Worm (Caenorhabditis elegans) whole organism, L4 larva: ENCODE data around the gene ZC84.6.

Experiments used
- F26F4.8 ChIP-seq: fragments of 200-800 bp; sonication (Bioruptor generic); conservative IDR thresholded peaks from 2 replicates; pipeline ENCODE4 v1.3.6; 2022; ENCODE audit warnings: missing genetic modification characterization, missing compliant biosample characterization
- T26A8.4 ChIP-seq: fragments of 200-800 bp; sonication (Bioruptor generic); IDR thresholded peaks from 2 replicates; pipeline ENCODE4 v1.3.6; 2022; ENCODE audit warnings: missing genetic modification characterization, missing compliant biosample characterization
- Y48G9A.11 ChIP-seq: fragments of 200-800 bp; sonication (Bioruptor generic); IDR thresholded peaks from 2 replicates; pipeline ENCODE4 v1.3.6; 2022; ENCODE audit warnings: missing genetic modification reagents, missing genetic modification characterization, missing compliant biosample characterization
- ZK337.2 ChIP-seq: fragments of 200-800 bp; sonication (Bioruptor generic); IDR thresholded peaks from 2 replicates; pipeline ENCODE4 v1.3.6; 2022; ENCODE audit warnings: missing genetic modification reagents, missing genetic modification characterization, missing compliant biosample characterization
- aha-1 ChIP-seq: fragments of 150-350 bp; peaks from one replicate; lab custom pipeline; 2014; ENCODE audit warnings: missing biosample characterization, missing genetic modification characterization
- arid-1 ChIP-seq: fragments of 200-800 bp; sonication (Bioruptor generic); conservative IDR thresholded peaks from 2 replicates; pipeline ENCODE4 v1.3.6; 2022; ENCODE audit warnings: missing genetic modification reagents, missing genetic modification characterization, missing compliant biosample characterization
- ceh-20 ChIP-seq: fragments of 200-800 bp; sonication (Bioruptor generic); IDR thresholded peaks from 2 replicates; pipeline ENCODE4 v1.3.6; 2022; ENCODE audit warnings: missing genetic modification reagents, missing genetic modification characterization, missing compliant biosample characterization
- ceh-28 ChIP-seq: fragments of 150-350 bp; optimal IDR thresholded peaks from 2 replicates; lab custom pipeline; 2014; ENCODE audit warnings: missing biosample characterization, missing genetic modification reagents, missing genetic modification characterization
- ceh-82 ChIP-seq: sonication (generic microtip); optimal IDR thresholded peaks from 2 replicates; lab custom pipeline; 2017; ENCODE audit warnings: missing biosample characterization, missing genetic modification characterization
- ces-1 ChIP-seq: fragments of 150-350 bp; sonication (generic microtip); optimal IDR thresholded peaks from 4 replicates; lab custom pipeline; 2014; ENCODE audit warnings: missing biosample characterization, missing genetic modification reagents, missing genetic modification characterization
- daf-16 ChIP-seq, 3 experiments: sonication (generic microtip); optimal IDR thresholded peaks; 2 replicates each; lab custom pipeline; 2016 to 2017; ENCODE audit warnings: missing genetic modification characterization in 3 of 3, missing genetic modification reagents in 3 of 3, mild to moderate bottlenecking in 2 of 3, missing compliant biosample characterization in 2 of 3, missing biosample characterization in 1 of 3, moderate library complexity in 1 of 3
- daf-19 ChIP-seq: fragments of 200-800 bp; sonication (Bioruptor generic); conservative IDR thresholded peaks from 2 replicates; pipeline ENCODE4 v1.3.6; 2022; ENCODE audit warnings: missing genetic modification characterization, missing compliant biosample characterization
- daf-8 ChIP-seq: fragments of 200-800 bp; sonication (Bioruptor generic); IDR thresholded peaks from 2 replicates; pipeline ENCODE4 v1.3.6; 2022; ENCODE audit warnings: missing genetic modification characterization, missing compliant biosample characterization
- dmd-6 ChIP-seq: fragments of 200-800 bp; sonication (Bioruptor generic); IDR thresholded peaks from 2 replicates; pipeline ENCODE4 v1.3.6; 2022; ENCODE audit warnings: missing genetic modification reagents, missing genetic modification characterization, missing compliant biosample characterization
- dpl-1 ChIP-seq: fragments of 150-350 bp; optimal IDR thresholded peaks from 2 replicates; lab custom pipeline; 2014; ENCODE audit warnings: missing biosample characterization, missing genetic modification reagents, missing genetic modification characterization
- dve-1 ChIP-seq: sonication (generic microtip); optimal IDR thresholded peaks from 2 replicates; lab custom pipeline; 2017; ENCODE audit warnings: antibody characterized with exemption, mild to moderate bottlenecking, missing genetic modification characterization, missing compliant biosample characterization; ENCODE audit not compliant: insufficient read depth
- hlh-11 ChIP-seq: fragments of 200-800 bp; sonication (Bioruptor generic); optimal IDR thresholded peaks from 2 replicates; lab custom pipeline; 2018; ENCODE audit warnings: mild to moderate bottlenecking, missing genetic modification characterization, missing compliant biosample characterization
- hlh-30 ChIP-seq: sonication (generic microtip); optimal IDR thresholded peaks from 2 replicates; lab custom pipeline; 2017; ENCODE audit warnings: antibody characterized with exemption, mild to moderate bottlenecking, missing genetic modification characterization, missing compliant biosample characterization; ENCODE audit not compliant: insufficient read depth
- hmg-1.1 ChIP-seq: fragments of 200-800 bp; sonication (Bioruptor generic); IDR thresholded peaks from 2 replicates; pipeline ENCODE4 v1.3.6; 2022; ENCODE audit warnings: missing genetic modification reagents, missing genetic modification characterization, missing compliant biosample characterization
- lin-29 ChIP-seq: fragments of 200-800 bp; sonication (Bioruptor generic); IDR thresholded peaks from 2 replicates; pipeline ENCODE4 v1.3.6; 2022; ENCODE audit warnings: missing genetic modification reagents, missing genetic modification characterization, missing compliant biosample characterization
- lin-38 ChIP-seq: fragments of 200-800 bp; sonication (Bioruptor generic); IDR thresholded peaks from 2 replicates; pipeline ENCODE4 v1.3.6; 2022; ENCODE audit warnings: missing genetic modification reagents, missing genetic modification characterization, missing compliant biosample characterization
- lir-3 ChIP-seq: sonication (generic microtip); optimal IDR thresholded peaks from 2 replicates; lab custom pipeline; 2016; ENCODE audit warnings: mild to moderate bottlenecking, missing genetic modification characterization, missing compliant biosample characterization
- lsy-2 ChIP-seq, 2 experiments: fragments of 150-350 bp in 1 of 2; sonication (generic microtip) in 1 of 2; optimal IDR thresholded peaks; 2 replicates each; lab custom pipeline; 2014 to 2017; ENCODE audit warnings: missing biosample characterization in 2 of 2, missing genetic modification characterization in 2 of 2
- mdl-1 ChIP-seq, 2 experiments: fragments of 150-350 bp in 1 of 2; sonication (generic microtip) in 1 of 2; optimal IDR thresholded peaks; 2 replicates each; lab custom pipeline; 2014 to 2017; ENCODE audit warnings: missing biosample characterization in 2 of 2, missing genetic modification characterization in 2 of 2
- mep-1 ChIP-seq: fragments of 150-350 bp; sonication (generic microtip); optimal IDR thresholded peaks from 3 replicates; lab custom pipeline; 2014; ENCODE audit warnings: missing biosample characterization, missing genetic modification characterization
- mes-2 ChIP-seq: sonication (generic microtip); optimal IDR thresholded peaks from 2 replicates; lab custom pipeline; 2016; ENCODE audit warnings: missing genotype, mild to moderate bottlenecking, missing genetic modification characterization, missing compliant biosample characterization; ENCODE audit not compliant: poor library complexity, severe bottlenecking
- nhr-102 ChIP-seq: sonication (generic microtip); optimal IDR thresholded peaks from 2 replicates; lab custom pipeline; 2016; ENCODE audit warnings: mild to moderate bottlenecking, missing genetic modification characterization, moderate library complexity, missing compliant biosample characterization
- nhr-111 ChIP-seq: fragments of 200-800 bp; sonication (Bioruptor generic); optimal IDR thresholded peaks from 2 replicates; lab custom pipeline; 2018; ENCODE audit warnings: mild to moderate bottlenecking, missing genetic modification characterization, missing compliant biosample characterization
- nhr-25 ChIP-seq: sonication (generic microtip); optimal IDR thresholded peaks from 2 replicates; lab custom pipeline; 2017; ENCODE audit warnings: missing genetic modification characterization, mild to moderate bottlenecking, missing compliant biosample characterization, antibody characterized with exemption, moderate library complexity, borderline replicate concordance; ENCODE audit not compliant: insufficient read depth
- nhr-28 ChIP-seq: fragments of 150-350 bp; optimal IDR thresholded peaks from 2 replicates; lab custom pipeline; 2014; ENCODE audit warnings: missing biosample characterization, missing genetic modification characterization
- nhr-6 ChIP-seq: fragments of 150-350 bp; optimal IDR thresholded peaks from 2 replicates; lab custom pipeline; 2014; ENCODE audit warnings: missing biosample characterization, missing genetic modification characterization
- nhr-77 ChIP-seq: fragments of 150-350 bp; optimal IDR thresholded peaks from 2 replicates; lab custom pipeline; 2014; ENCODE audit warnings: missing biosample characterization, missing genetic modification characterization
- set-16 ChIP-seq: fragments of 200-800 bp; sonication (Bioruptor generic); IDR thresholded peaks from 2 replicates; pipeline ENCODE4 v1.3.6; 2022; ENCODE audit warnings: missing genetic modification reagents, missing genetic modification characterization, missing compliant biosample characterization
- snpc-1.2 ChIP-seq: fragments of 200-800 bp; sonication (Bioruptor generic); IDR thresholded peaks from 2 replicates; pipeline ENCODE4 v1.3.6; 2022; ENCODE audit warnings: missing genetic modification reagents, missing genetic modification characterization, missing compliant biosample characterization
- spr-1 ChIP-seq: sonication (generic microtip); optimal IDR thresholded peaks from 2 replicates; lab custom pipeline; 2016; ENCODE audit warnings: mild to moderate bottlenecking, missing genetic modification characterization, missing compliant biosample characterization
- spr-3 ChIP-seq: fragments of 200-800 bp; sonication (Bioruptor generic); optimal IDR thresholded peaks from 2 replicates; lab custom pipeline; 2018; ENCODE audit warnings: mild to moderate bottlenecking, missing genetic modification characterization, missing compliant biosample characterization
- tag-97 ChIP-seq: fragments of 200-800 bp; sonication (Bioruptor generic); IDR thresholded peaks from 2 replicates; pipeline ENCODE4 v1.3.6; 2022; ENCODE audit warnings: missing genetic modification characterization, missing compliant biosample characterization
- unc-62 ChIP-seq, 3 experiments: fragments of 150-350 bp in 1 of 3; sonication (generic microtip); optimal IDR thresholded peaks in 2 of 3; peaks in 1 of 3; 1 replicate in 1 of 3; 2 replicates in 2 of 3; lab custom pipeline; 2014 to 2017; ENCODE audit warnings: missing biosample characterization in 3 of 3, missing genetic modification characterization in 3 of 3, missing genetic modification reagents in 3 of 3, missing genotype in 1 of 3
- vab-7 ChIP-seq: fragments of 200-800 bp; sonication (Bioruptor generic); IDR thresholded peaks from 2 replicates; pipeline ENCODE4 v1.3.6; 2022; ENCODE audit warnings: missing genetic modification reagents, missing genetic modification characterization, missing compliant biosample characterization
- zip-11 ChIP-seq: fragments of 200-800 bp; sonication (Bioruptor generic); IDR thresholded peaks from 2 replicates; pipeline ENCODE4 v1.3.6; 2022; ENCODE audit warnings: missing genetic modification characterization, missing compliant biosample characterization
- zip-2 ChIP-seq: fragments of 150-350 bp; optimal IDR thresholded peaks from 2 replicates; lab custom pipeline; 2014; ENCODE audit warnings: missing biosample characterization, missing genetic modification characterization
- ztf-7 ChIP-seq: fragments of 150-350 bp; optimal IDR thresholded peaks from 2 replicates; lab custom pipeline; 2014; ENCODE audit warnings: missing biosample characterization, missing genetic modification characterization

Gene ZC84.6

DNA sequence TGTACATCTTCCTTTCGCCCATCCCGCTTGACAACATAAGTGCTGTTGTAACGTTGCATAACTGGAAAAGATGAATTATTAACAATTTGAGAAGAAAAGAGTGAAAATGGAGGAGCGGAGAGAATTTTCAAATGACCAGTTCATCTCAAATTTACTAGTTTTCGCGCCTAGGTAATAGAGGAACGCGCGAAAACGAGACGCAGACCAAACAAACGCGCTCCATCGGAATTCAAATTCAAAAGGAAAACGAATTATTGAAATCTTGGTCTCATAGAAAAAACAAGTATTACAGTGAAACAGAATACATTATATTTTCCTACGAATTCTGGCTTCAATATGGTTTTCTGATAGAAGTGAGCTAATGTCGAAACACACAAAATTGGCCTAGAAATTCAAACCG lies 28.7 kb upstream of the ZC84.6 start:
- no peak for TF ChIP-seq vab-7
- TF ChIP-seq mep-1 (tag; lab: Kevin White, UChicago) = peak; percentile 41
- peak in 1 of 2 experiments; percentile 41 for TF ChIP-seq unc-62 (GFP tag; optimal IDR thresholded peaks at IDR 0.05 in 1 of 2; lab: Kevin White, UChicago)
- TF ChIP-seq unc-62 (tag; optimal IDR thresholded peaks at IDR 0.05; lab: Kevin White, UChicago) = no peak
- no peak for TF ChIP-seq nhr-28 (tag; lab: Kevin White, UChicago)
- TF ChIP-seq set-16 = no peak
- TF ChIP-seq zip-2 = no peak
- TF ChIP-seq daf-16 (GFP tag; optimal IDR thresholded peaks at IDR 0.05; lab: Kevin White, UChicago) = no peak
- TF ChIP-seq daf-16 (tag; optimal IDR thresholded peaks at IDR 0.05; lab: Kevin White, UChicago) = peak; percentile 23
- no peak for TF ChIP-seq zip-11 (GFP tag; lab: Robert Waterston, UW)
- no peak for TF ChIP-seq tag-97
- TF ChIP-seq ztf-7 = no peak
- peak; percentile 87 for TF ChIP-seq dpl-1 (GFP tag; lab: Kevin White, UChicago)
- no peak for TF ChIP-seq spr-1 (tag; lab: Kevin White, UChicago)
- TF ChIP-seq hlh-11 = peak; percentile 30
- TF ChIP-seq lir-3 (tag; lab: Kevin White, UChicago) = no peak
- no peak for TF ChIP-seq nhr-77 (tag; lab: Kevin White, UChicago)
- TF ChIP-seq lin-38 = peak; percentile 76
- peak; percentile 4 for TF ChIP-seq dve-1 (tag; lab: Kevin White, UChicago)
- peak in 1 of 2 experiments; percentile 66 for TF ChIP-seq lsy-2 (tag; optimal IDR thresholded peaks at IDR 0.05; lab: Kevin White, UChicago)
- no peak for TF ChIP-seq T26A8.4 (GFP tag; lab: Robert Waterston, UW)
- peak; percentile 39 for TF ChIP-seq mes-2 (tag; lab: Kevin White, UChicago)
- no peak for TF ChIP-seq ceh-20 (GFP tag; lab: Robert Waterston, UW)
- TF ChIP-seq lin-29 = no peak
- peak; percentile 35 for TF ChIP-seq hlh-30 (tag; lab: Kevin White, UChicago)

DNA sequence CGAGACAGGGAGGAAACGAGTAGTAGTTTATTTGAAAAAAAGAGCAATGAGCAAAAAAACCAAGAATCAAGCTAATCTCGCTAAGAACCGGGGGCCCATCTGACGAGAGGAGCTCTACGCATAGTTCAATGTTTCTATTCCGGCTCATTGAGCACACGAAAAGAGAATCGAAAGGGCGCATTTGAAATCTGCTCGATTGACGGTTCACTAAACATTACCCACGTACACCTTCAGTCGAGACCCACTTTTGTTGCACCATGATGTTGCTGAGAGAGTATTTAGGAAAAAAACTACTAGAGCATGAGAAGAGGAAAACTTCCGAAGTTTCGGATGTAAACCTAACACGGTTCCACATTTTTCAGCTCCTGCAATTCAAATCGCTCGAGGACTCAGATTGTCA lies 25.5 kb upstream of the ZC84.6 start:
- no peak for TF ChIP-seq mdl-1 (tag; optimal IDR thresholded peaks at IDR 0.05; lab: Kevin White, UChicago)
- TF ChIP-seq dmd-6 (GFP tag; lab: Robert Waterston, UW) = no peak
- no peak for TF ChIP-seq Y48G9A.11 (GFP tag; lab: Robert Waterston, UW)
- no peak for TF ChIP-seq ceh-28 (tag; lab: Kevin White, UChicago)
- TF ChIP-seq nhr-6 = no peak
- TF ChIP-seq F26F4.8 = no peak
- no peak for TF ChIP-seq dve-1 (tag; lab: Kevin White, UChicago)
- TF ChIP-seq spr-3 (GFP tag; lab: Kevin White, UChicago) = no peak
- no peak for TF ChIP-seq snpc-1.2
- TF ChIP-seq ceh-82 (tag; lab: Kevin White, UChicago) = no peak
- TF ChIP-seq hmg-1.1 (GFP tag; lab: Robert Waterston, UW) = no peak
- no peak for TF ChIP-seq arid-1 (GFP tag; lab: Robert Waterston, UW)
- TF ChIP-seq aha-1 = no peak
- no peak for TF ChIP-seq daf-8 (GFP tag; lab: Robert Waterston, UW)
- no peak for TF ChIP-seq nhr-111 (GFP tag; lab: Kevin White, UChicago)
- no peak for TF ChIP-seq nhr-102 (tag; lab: Kevin White, UChicago)
- TF ChIP-seq nhr-25 (tag; lab: Kevin White, UChicago) = no peak
- no peak for TF ChIP-seq ZK337.2 (GFP tag; lab: Robert Waterston, UW)
- TF ChIP-seq ces-1 (GFP tag; lab: Kevin White, UChicago) = no peak
- no peak for TF ChIP-seq daf-19 (GFP tag; lab: Robert Waterston, UW)
- TF ChIP-seq, all 104 proteins: peak for 0
